Fruit fly (Drosophila melanogaster) whole organism, adult: Measurements from ENCODE around the gene ArgRS.

ENCODE experiments used
- CG11617 ChIP-seq: fragments of 200-800 bp; sonication (Bioruptor generic); optimal IDR thresholded peaks from 2 replicates; lab custom pipeline; 2017; ENCODE audit warnings: mild to moderate bottlenecking, missing biosample characterization, missing genetic modification reagents, missing genetic modification characterization
- CG12768 ChIP-seq: fragments of 200-800 bp; sonication (Bioruptor generic); optimal IDR thresholded peaks from 2 replicates; lab custom pipeline; 2017; ENCODE audit warnings: missing biosample characterization, missing genetic modification characterization, mild to moderate bottlenecking, moderate library complexity, missing genetic modification reagents
- CG14711 ChIP-seq: fragments of 200-800 bp; sonication (Bioruptor generic); optimal IDR thresholded peaks from 2 replicates; lab custom pipeline; 2018; ENCODE audit warnings: missing biosample characterization, mild to moderate bottlenecking, missing genetic modification characterization, moderate library complexity
- CG1620 ChIP-seq: fragments of 200-800 bp; sonication (Bioruptor generic); optimal IDR thresholded peaks from 2 replicates; lab custom pipeline; 2016; ENCODE audit warnings: missing biosample characterization, missing genetic modification characterization
- CG33017 ChIP-seq: fragments of 200-800 bp; sonication (Bioruptor generic); optimal IDR thresholded peaks from 2 replicates; lab custom pipeline; 2018; ENCODE audit warnings: missing biosample characterization, mild to moderate bottlenecking, missing genetic modification characterization, moderate library complexity
- CG5204 ChIP-seq: fragments of 200-800 bp; sonication (Bioruptor generic); optimal IDR thresholded peaks from 2 replicates; lab custom pipeline; 2016; ENCODE audit warnings: missing biosample characterization, missing genetic modification characterization
- CG7045 ChIP-seq: fragments of 200-800 bp; sonication (Bioruptor generic); optimal IDR thresholded peaks from 2 replicates; lab custom pipeline; 2017; ENCODE audit warnings: missing biosample characterization, mild to moderate bottlenecking, missing genetic modification characterization
- CG7101 ChIP-seq: fragments of 200-800 bp; sonication (Bioruptor generic); optimal IDR thresholded peaks from 2 replicates; lab custom pipeline; 2018; ENCODE audit warnings: missing biosample characterization, mild to moderate bottlenecking, missing genetic modification characterization, moderate library complexity
- Clk ChIP-seq: fragments of 200-800 bp; sonication (Bioruptor generic); optimal IDR thresholded peaks from 2 replicates; lab custom pipeline; 2017; ENCODE audit warnings: missing biosample characterization, missing genetic modification characterization
- Crg-1 ChIP-seq: fragments of 200-800 bp; sonication (Bioruptor generic); optimal IDR thresholded peaks from 2 replicates; lab custom pipeline; 2016; ENCODE audit warnings: missing biosample characterization, missing genetic modification characterization
- Hr96 ChIP-seq: fragments of 200-800 bp; sonication (Bioruptor generic); optimal IDR thresholded peaks from 2 replicates; lab custom pipeline; 2016; ENCODE audit warnings: missing biosample characterization, missing genetic modification characterization
- Mnt ChIP-seq: fragments of 200-800 bp; sonication (Bioruptor generic); optimal IDR thresholded peaks from 2 replicates; lab custom pipeline; 2016; ENCODE audit warnings: missing biosample characterization, mild to moderate bottlenecking, missing genetic modification characterization
- bab1 ChIP-seq: fragments of 200-800 bp; sonication (Bioruptor generic); optimal IDR thresholded peaks from 3 replicates; lab custom pipeline; 2019; ENCODE audit warnings: missing biosample characterization, mild to moderate bottlenecking, missing genetic modification characterization, moderate library complexity
- cic ChIP-seq: fragments of 200-800 bp; sonication (Bioruptor generic); optimal IDR thresholded peaks from 2 replicates; lab custom pipeline; 2017; ENCODE audit warnings: missing biosample characterization, mild to moderate bottlenecking, missing genetic modification characterization, moderate library complexity
- cnc ChIP-seq, 2 experiments: fragments of >200 bp; optimal IDR thresholded peaks; 2 replicates each; lab custom pipeline; 2017
- kay ChIP-seq: fragments of 200-800 bp; sonication (Bioruptor generic); peaks from one replicate; lab custom pipeline; 2016; ENCODE audit warnings: missing biosample characterization, missing genetic modification characterization, borderline replicate concordance
- ovo ChIP-seq: fragments of 200-800 bp; sonication (Bioruptor generic); optimal IDR thresholded peaks from 2 replicates; lab custom pipeline; 2016; ENCODE audit warnings: missing biosample characterization, missing genetic modification characterization
- pad ChIP-seq: fragments of 200-800 bp; sonication (Bioruptor generic); optimal IDR thresholded peaks from 3 replicates; lab custom pipeline; 2017; ENCODE audit warnings: missing biosample characterization, missing genetic modification characterization, mild to moderate bottlenecking, moderate library complexity, missing genetic modification reagents
- tj ChIP-seq: fragments of 200-800 bp; sonication (Bioruptor generic); optimal IDR thresholded peaks from 3 replicates; lab custom pipeline; 2017; ENCODE audit warnings: missing biosample characterization, mild to moderate bottlenecking, missing genetic modification characterization, moderate library complexity
- toe ChIP-seq: fragments of 200-800 bp; sonication (Bioruptor generic); optimal IDR thresholded peaks from 2 replicates; lab custom pipeline; 2016; ENCODE audit warnings: missing biosample characterization, missing genetic modification characterization

The ArgRS gene

DNA sequence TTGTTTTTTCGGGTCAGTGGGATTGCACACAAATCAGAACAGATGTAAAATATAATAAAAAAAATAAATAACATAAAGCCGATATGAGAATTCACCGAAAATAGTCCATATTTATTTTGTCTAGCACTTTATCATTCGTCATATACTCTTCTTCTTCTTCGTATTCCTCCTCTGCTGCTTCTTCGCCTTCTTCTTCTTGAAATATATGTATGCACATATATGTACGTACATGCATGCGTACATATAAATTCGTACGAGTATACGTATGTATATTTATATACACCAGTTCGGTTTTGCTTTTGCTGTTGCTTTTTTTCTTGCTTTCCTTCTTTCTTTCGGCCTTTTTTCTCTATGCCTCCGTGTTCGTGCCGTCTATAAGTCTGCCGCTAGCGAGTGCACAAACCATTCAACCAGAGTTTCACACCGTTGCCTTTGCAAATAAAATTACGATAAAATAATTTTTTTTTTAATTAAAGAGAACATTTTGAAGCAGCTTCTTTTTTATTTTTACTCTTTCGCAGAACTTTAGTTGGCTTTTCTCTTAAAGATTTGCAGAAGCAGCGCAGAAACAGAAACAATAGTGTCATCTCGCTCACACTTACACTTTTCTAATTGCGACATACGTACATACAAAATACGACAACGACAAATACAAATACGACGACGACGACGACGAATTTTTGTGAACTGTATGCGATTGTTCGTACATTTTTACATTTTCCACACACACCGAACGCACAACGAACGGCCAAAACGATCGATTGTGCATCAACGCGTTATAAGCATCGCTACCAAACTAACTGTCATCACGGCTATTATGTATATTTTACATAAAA lies 42.7 kb upstream of the ArgRS start:
- TF ChIP-seq Mnt (GFP tag; lab: Kevin White, UChicago) (peak; percentile 78), ovo (GFP tag; lab: Kevin White, UChicago) (no peak), toe (GFP tag; lab: Kevin White, UChicago) (no peak), CG1620 (GFP tag; lab: Kevin White, UChicago) (peak; percentile 42), CG11617 (GFP tag; lab: Kevin White, UChicago) (peak; percentile 88), CG7045 (GFP tag; lab: Kevin White, UChicago) (no peak), Clk (no peak), cnc (optimal IDR thresholded peaks at IDR 0.05; lab: Kevin White, UChicago) (no peak), Crg-1 (peak; percentile 53), cic (GFP tag; lab: Kevin White, UChicago) (peak; percentile 93), CG7101 (tag; lab: Kevin White, UChicago) (peak; percentile 67), kay (GFP tag; lab: Kevin White, UChicago) (peak; percentile 99), CG5204 (GFP tag; lab: Kevin White, UChicago) (no peak), Hr96 (GFP tag; lab: Kevin White, UChicago) (no peak), tj (GFP tag; lab: Kevin White, UChicago) (peak; percentile 74), CG14711 (tag; lab: Kevin White, UChicago) (peak; percentile 58), pad (GFP tag; lab: Kevin White, UChicago) (peak; percentile 2), CG33017 (peak; percentile 63), CG12768 (GFP tag; lab: Kevin White, UChicago) (peak; percentile 37), bab1 (peak; percentile 43)

DNA sequence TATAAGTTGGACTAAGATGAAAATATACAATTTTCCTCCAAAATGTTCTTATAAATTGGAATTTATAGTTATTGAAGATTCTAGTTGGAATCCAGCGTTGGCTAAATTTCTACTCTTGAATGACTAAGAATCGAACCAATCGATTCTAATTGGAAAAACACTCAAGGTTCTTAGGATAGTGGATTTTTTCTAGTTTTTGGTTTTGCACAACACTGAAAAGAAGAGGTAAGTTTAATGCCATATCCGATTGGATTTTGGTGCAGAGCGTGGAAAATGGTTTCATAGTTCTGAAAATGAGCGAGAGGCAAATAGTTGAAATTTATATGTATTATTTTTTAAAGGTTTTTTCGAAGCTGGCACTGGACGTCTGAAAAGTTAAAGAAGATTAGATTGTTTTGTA lies 31.6 kb upstream of the ArgRS start:
- TF ChIP-seq CG5204 (GFP tag; lab: Kevin White, UChicago), result no peak
- TF ChIP-seq ovo (GFP tag; lab: Kevin White, UChicago), result no peak
- TF ChIP-seq Hr96 (GFP tag; lab: Kevin White, UChicago), result no peak
- no peak for TF ChIP-seq CG14711 (tag; lab: Kevin White, UChicago)

DNA sequence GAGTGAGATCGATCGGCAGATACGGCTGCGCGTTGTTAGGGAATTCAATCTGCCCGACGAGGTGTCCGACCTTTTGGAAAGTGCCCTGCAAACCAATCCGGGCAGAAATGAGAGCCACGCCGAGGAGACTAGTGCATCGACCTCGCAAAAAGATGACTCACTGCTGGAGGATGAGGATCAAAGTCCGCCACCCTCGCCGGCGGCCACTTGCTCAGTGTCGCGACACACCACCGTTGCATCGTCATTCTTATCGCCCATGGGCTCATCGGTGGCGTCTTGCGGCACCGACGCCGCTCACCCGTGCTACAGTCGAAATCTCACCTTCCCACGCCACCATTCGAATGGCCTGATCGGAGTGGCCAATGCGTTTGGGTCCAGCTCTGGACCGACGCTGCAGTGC lies 30.5 kb upstream of the ArgRS start:
- TF ChIP-seq Crg-1, result no peak
- no peak for TF ChIP-seq cnc (optimal IDR thresholded peaks at IDR 0.05; lab: Kevin White, UChicago)
- no peak for TF ChIP-seq CG5204 (GFP tag; lab: Kevin White, UChicago)
- no peak for TF ChIP-seq CG12768 (GFP tag; lab: Kevin White, UChicago)
- TF ChIP-seq Clk, result no peak
- TF ChIP-seq CG7045 (GFP tag; lab: Kevin White, UChicago), result no peak
- no peak for TF ChIP-seq pad (GFP tag; lab: Kevin White, UChicago)
- TF ChIP-seq toe (GFP tag; lab: Kevin White, UChicago), result no peak
- no peak for TF ChIP-seq Hr96 (GFP tag; lab: Kevin White, UChicago)
- no peak for TF ChIP-seq kay (GFP tag; lab: Kevin White, UChicago)
- no peak for TF ChIP-seq CG14711 (tag; lab: Kevin White, UChicago)
- no peak for TF ChIP-seq ovo (GFP tag; lab: Kevin White, UChicago)
- no peak for TF ChIP-seq tj (GFP tag; lab: Kevin White, UChicago)
- TF ChIP-seq CG33017, result no peak
- no peak for TF ChIP-seq Mnt (GFP tag; lab: Kevin White, UChicago)
- no peak for TF ChIP-seq CG7101 (tag; lab: Kevin White, UChicago)
- TF ChIP-seq CG1620 (GFP tag; lab: Kevin White, UChicago), result no peak

DNA sequence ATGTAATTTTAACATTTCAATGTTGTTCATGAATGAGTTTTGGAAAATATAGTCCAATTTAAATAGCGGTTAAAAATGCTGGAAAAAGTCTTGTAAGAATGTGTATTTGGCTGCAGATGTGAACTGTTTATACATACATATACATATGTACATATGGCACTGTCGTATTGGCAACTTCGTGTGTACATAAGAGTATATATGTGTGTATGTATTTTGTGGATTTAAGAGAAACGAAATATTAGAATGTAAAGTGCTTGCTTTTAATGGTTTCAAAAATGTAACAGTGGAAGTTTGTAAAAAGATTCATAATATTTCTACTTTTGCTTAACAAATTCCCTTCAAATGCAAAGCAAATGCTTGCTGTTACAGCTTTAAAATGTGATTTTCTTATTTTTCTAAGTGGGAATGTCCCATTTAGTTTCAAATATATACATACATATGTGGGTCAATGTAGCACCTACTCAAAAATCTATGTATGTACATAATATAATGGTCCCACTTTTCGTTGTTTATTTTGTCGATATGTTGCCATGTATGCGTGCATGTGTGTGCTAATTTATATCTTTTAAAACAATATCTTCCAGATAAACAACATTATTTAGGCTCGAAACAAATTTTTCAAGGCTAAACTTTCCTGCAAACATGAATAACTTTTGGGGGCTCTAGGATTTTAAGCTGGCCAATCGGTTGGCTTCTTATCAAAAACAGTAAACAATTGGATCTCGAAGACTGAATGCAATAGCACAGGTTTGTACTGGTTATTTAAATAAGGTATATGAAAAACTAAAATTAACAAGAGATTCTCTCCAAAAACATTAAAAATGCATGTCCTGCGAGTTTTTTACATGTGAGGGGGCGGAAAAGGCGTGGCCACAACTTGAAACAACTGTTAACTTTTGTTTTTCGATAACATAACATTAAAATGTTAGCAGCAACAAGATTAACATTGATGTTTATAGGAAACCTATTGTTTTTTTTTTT lies 27.1 kb upstream of the ArgRS start:
- TF ChIP-seq toe (GFP tag; lab: Kevin White, UChicago) (no peak), CG14711 (tag; lab: Kevin White, UChicago) (peak; percentile 65), Crg-1 (peak; percentile 90), Clk (no peak), CG33017 (peak; percentile 17), CG12768 (GFP tag; lab: Kevin White, UChicago) (peak; percentile 42), bab1 (no peak), CG1620 (GFP tag; lab: Kevin White, UChicago) (peak; percentile 62), tj (GFP tag; lab: Kevin White, UChicago) (peak; percentile 22), cic (GFP tag; lab: Kevin White, UChicago) (peak; percentile 13), CG7101 (tag; lab: Kevin White, UChicago) (peak; percentile 80), CG11617 (GFP tag; lab: Kevin White, UChicago) (peak; percentile 8), ovo (GFP tag; lab: Kevin White, UChicago) (peak; percentile 88), kay (GFP tag; lab: Kevin White, UChicago) (peak; percentile 65), pad (GFP tag; lab: Kevin White, UChicago) (peak; percentile 57), Mnt (GFP tag; lab: Kevin White, UChicago) (peak; percentile 37), CG7045 (GFP tag; lab: Kevin White, UChicago) (no peak)

DNA sequence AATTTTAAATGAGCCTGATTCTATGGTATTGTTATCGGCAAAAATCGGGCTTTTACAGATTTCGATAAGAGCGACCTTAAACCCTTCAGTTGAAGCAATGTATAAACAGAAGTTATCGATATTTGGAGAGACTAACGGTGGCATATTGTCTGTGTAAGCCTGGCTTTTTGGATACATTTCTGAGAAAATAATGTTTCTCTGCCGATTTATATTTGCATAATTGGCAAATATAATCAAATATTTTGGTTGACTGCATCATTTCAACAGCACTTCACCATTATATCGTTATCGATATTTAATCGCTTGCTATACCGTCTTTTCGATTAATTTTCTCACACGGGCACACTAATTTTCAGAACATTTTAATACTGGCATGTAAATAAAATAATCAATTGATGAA lies 25.9 kb upstream of the ArgRS start, which contains the start of gene CG16952:
Gene CG16952, plus strand, starts transcription at position 341 of the 400 bp plus-strand sequence.
- TF ChIP-seq CG12768 (GFP tag; lab: Kevin White, UChicago), result no peak
- TF ChIP-seq CG11617 (GFP tag; lab: Kevin White, UChicago), result peak; percentile 13
- peak; percentile 21 for TF ChIP-seq CG1620 (GFP tag; lab: Kevin White, UChicago)
- TF ChIP-seq pad (GFP tag; lab: Kevin White, UChicago), result peak; percentile 6
- TF ChIP-seq CG7101 (tag; lab: Kevin White, UChicago), result peak; percentile 36
- TF ChIP-seq cic (GFP tag; lab: Kevin White, UChicago), result no peak
- TF ChIP-seq Hr96 (GFP tag; lab: Kevin White, UChicago), result no peak
- TF ChIP-seq toe (GFP tag; lab: Kevin White, UChicago), result no peak
- no peak for TF ChIP-seq cnc (optimal IDR thresholded peaks at IDR 0.05; lab: Kevin White, UChicago)
- TF ChIP-seq Mnt (GFP tag; lab: Kevin White, UChicago), result peak; percentile 40
